Worm (Caenorhabditis elegans) whole organism, young adult: ENCODE data around the gene nhx-5.
A peak's percentile ranks its signal among the peaks of the same experiment; 100 is the strongest.

Experiments used
- B0035.1 ChIP-seq: sonication (generic microtip); optimal IDR thresholded peaks from 2 replicates; lab custom pipeline; 2016; ENCODE audit warnings: missing genetic modification characterization, mild to moderate bottlenecking, missing compliant biosample characterization, missing genotype, missing genetic modification reagents
- B0336.3 ChIP-seq: fragments of 200-800 bp; sonication (Bioruptor generic); IDR thresholded peaks from 2 replicates; pipeline ENCODE4 v1.3.6; 2022; ENCODE audit warnings: missing genetic modification characterization, missing compliant biosample characterization
- C06A6.2 ChIP-seq: fragments of 200-800 bp; sonication (Bioruptor generic); conservative IDR thresholded peaks from 2 replicates; pipeline ENCODE4 v1.3.6; 2022; ENCODE audit warnings: missing genetic modification characterization, missing compliant biosample characterization
- F49E8.2 ChIP-seq: sonication (generic microtip); optimal IDR thresholded peaks from 3 replicates; lab custom pipeline; 2017; ENCODE audit warnings: missing genetic modification characterization, mild to moderate bottlenecking, missing compliant biosample characterization, antibody characterized with exemption, moderate library complexity; ENCODE audit not compliant: insufficient read depth
- F52B5.7 ChIP-seq: sonication (generic microtip); optimal IDR thresholded peaks from 2 replicates; lab custom pipeline; 2016; ENCODE audit warnings: mild to moderate bottlenecking, missing genetic modification characterization, missing compliant biosample characterization
- F57A8.1 ChIP-seq: fragments of 200-800 bp; sonication (Bioruptor generic); optimal IDR thresholded peaks from 2 replicates; lab custom pipeline; 2018; ENCODE audit warnings: mild to moderate bottlenecking, missing genetic modification characterization, moderate library complexity, missing compliant biosample characterization
- F57C9.4 ChIP-seq: sonication (generic microtip); optimal IDR thresholded peaks from 2 replicates; lab custom pipeline; 2017; ENCODE audit warnings: mild to moderate bottlenecking, missing genetic modification characterization, missing compliant biosample characterization
- K11D2.4 ChIP-seq: fragments of 200-800 bp; sonication (Bioruptor generic); IDR thresholded peaks from 2 replicates; pipeline ENCODE4 v1.3.6; 2022; ENCODE audit warnings: missing genetic modification reagents, missing genetic modification characterization, missing compliant biosample characterization
- T07F8.4 ChIP-seq: sonication (generic microtip); optimal IDR thresholded peaks from 2 replicates; lab custom pipeline; 2016; ENCODE audit warnings: mild to moderate bottlenecking, missing genetic modification characterization, moderate library complexity, missing compliant biosample characterization
- T26A5.8 ChIP-seq: sonication (generic microtip); optimal IDR thresholded peaks from 2 replicates; lab custom pipeline; 2016; ENCODE audit warnings: missing genetic modification characterization, missing compliant biosample characterization
- Y67H2A.10 ChIP-seq: fragments of 200-800 bp; sonication (Bioruptor generic); conservative IDR thresholded peaks from 2 replicates; pipeline ENCODE4 v1.3.6; 2022; ENCODE audit warnings: missing genetic modification reagents, missing genetic modification characterization, missing compliant biosample characterization
- akir-1 ChIP-seq: fragments of 200-800 bp; sonication (Bioruptor generic); optimal IDR thresholded peaks from 2 replicates; lab custom pipeline; 2018; ENCODE audit warnings: mild to moderate bottlenecking, missing genetic modification characterization, moderate library complexity, missing compliant biosample characterization
- attf-6 ChIP-seq: fragments of 200-800 bp; sonication (Bioruptor generic); IDR thresholded peaks from 2 replicates; pipeline ENCODE4 v1.3.6; 2022; ENCODE audit warnings: missing genetic modification reagents, missing genetic modification characterization, missing compliant biosample characterization
- bed-1 ChIP-seq: fragments of 200-800 bp; sonication (Bioruptor generic); IDR thresholded peaks from 2 replicates; pipeline ENCODE4 v1.3.6; 2022; ENCODE audit warnings: missing genetic modification reagents, missing genetic modification characterization, missing compliant biosample characterization
- ceh-100 ChIP-seq: fragments of 200-800 bp; sonication (Bioruptor generic); IDR thresholded peaks from 2 replicates; pipeline ENCODE4 v1.3.6; 2022; ENCODE audit warnings: missing genetic modification reagents, missing genetic modification characterization, missing compliant biosample characterization
- ceh-27 ChIP-seq: fragments of 200-800 bp; sonication (Bioruptor generic); optimal IDR thresholded peaks from 2 replicates; lab custom pipeline; 2018; ENCODE audit warnings: mild to moderate bottlenecking, missing genetic modification characterization, moderate library complexity, missing compliant biosample characterization
- ceh-40 ChIP-seq: fragments of 200-800 bp; sonication (Bioruptor generic); IDR thresholded peaks from 2 replicates; pipeline ENCODE4 v1.3.6; 2022; ENCODE audit warnings: missing genetic modification characterization, missing compliant biosample characterization
- die-1 ChIP-seq: sonication (generic microtip); optimal IDR thresholded peaks from 2 replicates; lab custom pipeline; 2016; ENCODE audit warnings: missing genotype, mild to moderate bottlenecking, missing genetic modification characterization, missing compliant biosample characterization
- efl-1 ChIP-seq: fragments of 150-350 bp; optimal IDR thresholded peaks from 2 replicates; lab custom pipeline; 2014; ENCODE audit warnings: missing biosample characterization, missing genetic modification reagents, missing genetic modification characterization
- ekl-4 ChIP-seq: fragments of 200-800 bp; sonication (Bioruptor generic); IDR thresholded peaks from 2 replicates; pipeline ENCODE4 v1.3.6; 2022; ENCODE audit warnings: missing genetic modification reagents, missing genetic modification characterization, missing compliant biosample characterization
- gei-17 ChIP-seq: fragments of 200-800 bp; sonication (Bioruptor generic); optimal IDR thresholded peaks from 2 replicates; lab custom pipeline; 2018; ENCODE audit warnings: mild to moderate bottlenecking, missing genetic modification characterization, missing compliant biosample characterization
- hlh-26 ChIP-seq: fragments of 200-800 bp; sonication (Bioruptor generic); conservative IDR thresholded peaks from 2 replicates; pipeline ENCODE4 v1.3.6; 2022; ENCODE audit warnings: missing genetic modification reagents, missing genetic modification characterization, missing compliant biosample characterization
- hmg-1.2 ChIP-seq: fragments of 200-800 bp; sonication (Bioruptor generic); IDR thresholded peaks from 2 replicates; pipeline ENCODE4 v1.3.6; 2022; ENCODE audit warnings: missing genetic modification reagents, missing genetic modification characterization, missing compliant biosample characterization
- let-526 ChIP-seq: fragments of 200-800 bp; sonication (Bioruptor generic); IDR thresholded peaks from 2 replicates; pipeline ENCODE4 v1.3.6; 2022; ENCODE audit warnings: missing genetic modification reagents, missing genetic modification characterization, missing compliant biosample characterization
- let-607 ChIP-seq, 2 experiments: fragments of 200-800 bp in 1 of 2; sonication (Bioruptor generic) in 1 of 2; sonication (generic microtip) in 1 of 2; optimal IDR thresholded peaks; 2 replicates each; lab custom pipeline; 2016 to 2018; ENCODE audit warnings: mild to moderate bottlenecking in 2 of 2, missing compliant biosample characterization in 2 of 2, missing genetic modification characterization in 2 of 2, moderate library complexity in 2 of 2, missing genotype in 1 of 2
- lin-35 ChIP-seq, 3 experiments: fragments of 150-350 bp in 2 of 3; sonication (generic microtip) in 1 of 3; optimal IDR thresholded peaks; 2 replicates each; lab custom pipeline; 2014 to 2018; ENCODE audit warnings: missing biosample characterization in 3 of 3, missing genetic modification characterization in 3 of 3, missing genetic modification reagents in 3 of 3
- lin-54 ChIP-seq: fragments of 200-800 bp; sonication (Bioruptor generic); optimal IDR thresholded peaks from 2 replicates; lab custom pipeline; 2018; ENCODE audit warnings: mild to moderate bottlenecking, missing genetic modification characterization, missing compliant biosample characterization
- lir-1 ChIP-seq: fragments of 200-800 bp; sonication (Bioruptor generic); conservative IDR thresholded peaks from 2 replicates; pipeline ENCODE4 v1.3.6; 2022; ENCODE audit warnings: missing genetic modification reagents, missing genetic modification characterization, missing compliant biosample characterization
- lsl-1 ChIP-seq: fragments of 200-800 bp; sonication (Bioruptor generic); optimal IDR thresholded peaks from 2 replicates; lab custom pipeline; 2018; ENCODE audit warnings: mild to moderate bottlenecking, missing genetic modification characterization, moderate library complexity, missing compliant biosample characterization
- madf-8 ChIP-seq: fragments of 200-800 bp; sonication (Bioruptor generic); conservative IDR thresholded peaks from 2 replicates; pipeline ENCODE4 v1.3.6; 2022; ENCODE audit warnings: missing genetic modification reagents, missing genetic modification characterization, missing compliant biosample characterization
- mel-28 ChIP-seq: sonication (generic microtip); optimal IDR thresholded peaks from 2 replicates; lab custom pipeline; 2016; ENCODE audit warnings: borderline replicate concordance, mild to moderate bottlenecking, missing genetic modification characterization, missing compliant biosample characterization
- mes-4 ChIP-seq: sonication (generic microtip); optimal IDR thresholded peaks from 2 replicates; lab custom pipeline; 2016; ENCODE audit warnings: missing genotype, missing genetic modification characterization, missing compliant biosample characterization
- nhr-179 ChIP-seq: sonication (generic microtip); optimal IDR thresholded peaks from 2 replicates; lab custom pipeline; 2016; ENCODE audit warnings: mild to moderate bottlenecking, missing genetic modification characterization, missing compliant biosample characterization
- nhr-90 ChIP-seq: sonication (generic microtip); optimal IDR thresholded peaks from 2 replicates; lab custom pipeline; 2016; ENCODE audit warnings: missing genotype, mild to moderate bottlenecking, missing genetic modification characterization, missing compliant biosample characterization
- pbrm-1 ChIP-seq: fragments of 200-800 bp; sonication (Bioruptor generic); IDR thresholded peaks from 2 replicates; pipeline ENCODE4 v1.3.6; 2022; ENCODE audit warnings: missing genetic modification reagents, missing genetic modification characterization, missing compliant biosample characterization
- pha-4 ChIP-seq: fragments of 150-350 bp; sonication (generic microtip); optimal IDR thresholded peaks from 2 replicates; lab custom pipeline; 2014; ENCODE audit warnings: missing biosample characterization, missing genetic modification reagents, missing genetic modification characterization
- rec-8 ChIP-seq, 2 experiments: sonication (generic microtip); optimal IDR thresholded peaks; 2 replicates each; lab custom pipeline; 2016; ENCODE audit warnings: mild to moderate bottlenecking in 2 of 2, missing genetic modification characterization in 2 of 2, missing genetic modification reagents in 2 of 2, missing genotype in 2 of 2, missing biosample characterization in 1 of 2, missing compliant biosample characterization in 1 of 2, moderate library complexity in 1 of 2
- rpc-1 ChIP-seq, 2 experiments: fragments of 150-350 bp in 1 of 2; sonication (generic microtip) in 1 of 2; optimal IDR thresholded peaks; 2 replicates each; lab custom pipeline; 2014 to 2018; ENCODE audit warnings: missing biosample characterization in 1 of 2, missing genetic modification characterization in 1 of 2, missing genetic modification reagents in 1 of 2, missing genotype in 1 of 2
- sdz-38 ChIP-seq: sonication (generic microtip); optimal IDR thresholded peaks from 2 replicates; lab custom pipeline; 2016; ENCODE audit warnings: missing genotype, missing genetic modification characterization, missing compliant biosample characterization
- snpc-3.4 ChIP-seq: sonication (generic microtip); optimal IDR thresholded peaks from 2 replicates; lab custom pipeline; 2017; ENCODE audit warnings: missing genetic modification characterization, mild to moderate bottlenecking, missing compliant biosample characterization, antibody characterized with exemption, moderate library complexity, missing genotype, missing genetic modification reagents
- somi-1 ChIP-seq: fragments of 200-800 bp; sonication (Bioruptor generic); optimal IDR thresholded peaks from 2 replicates; lab custom pipeline; 2018; ENCODE audit warnings: mild to moderate bottlenecking, missing genetic modification characterization, missing compliant biosample characterization
- tbx-9 ChIP-seq: sonication (generic microtip); optimal IDR thresholded peaks from 2 replicates; lab custom pipeline; 2016; ENCODE audit warnings: borderline replicate concordance, missing genetic modification characterization, inconsistent platforms, missing compliant biosample characterization
- unc-62 ChIP-seq: fragments of 150-350 bp; optimal IDR thresholded peaks from 2 replicates; lab custom pipeline; 2014; ENCODE audit warnings: missing biosample characterization, missing genetic modification reagents, missing genetic modification characterization
- xnd-1 ChIP-seq: sonication (generic microtip); optimal IDR thresholded peaks from 2 replicates; lab custom pipeline; 2016; ENCODE audit warnings: missing genotype, missing genetic modification reagents, missing genetic modification characterization, missing compliant biosample characterization
- zfh-2 ChIP-seq: fragments of 200-800 bp; sonication (Bioruptor generic); conservative IDR thresholded peaks from 2 replicates; pipeline ENCODE4 v1.3.6; 2022; ENCODE audit warnings: missing genetic modification reagents, missing genetic modification characterization, missing compliant biosample characterization
- ztf-22 ChIP-seq: fragments of 200-800 bp; sonication (Bioruptor generic); optimal IDR thresholded peaks from 2 replicates; lab custom pipeline; 2018; ENCODE audit warnings: mild to moderate bottlenecking, missing genetic modification characterization, moderate library complexity, missing compliant biosample characterization

nhx-5 gene

DNA sequence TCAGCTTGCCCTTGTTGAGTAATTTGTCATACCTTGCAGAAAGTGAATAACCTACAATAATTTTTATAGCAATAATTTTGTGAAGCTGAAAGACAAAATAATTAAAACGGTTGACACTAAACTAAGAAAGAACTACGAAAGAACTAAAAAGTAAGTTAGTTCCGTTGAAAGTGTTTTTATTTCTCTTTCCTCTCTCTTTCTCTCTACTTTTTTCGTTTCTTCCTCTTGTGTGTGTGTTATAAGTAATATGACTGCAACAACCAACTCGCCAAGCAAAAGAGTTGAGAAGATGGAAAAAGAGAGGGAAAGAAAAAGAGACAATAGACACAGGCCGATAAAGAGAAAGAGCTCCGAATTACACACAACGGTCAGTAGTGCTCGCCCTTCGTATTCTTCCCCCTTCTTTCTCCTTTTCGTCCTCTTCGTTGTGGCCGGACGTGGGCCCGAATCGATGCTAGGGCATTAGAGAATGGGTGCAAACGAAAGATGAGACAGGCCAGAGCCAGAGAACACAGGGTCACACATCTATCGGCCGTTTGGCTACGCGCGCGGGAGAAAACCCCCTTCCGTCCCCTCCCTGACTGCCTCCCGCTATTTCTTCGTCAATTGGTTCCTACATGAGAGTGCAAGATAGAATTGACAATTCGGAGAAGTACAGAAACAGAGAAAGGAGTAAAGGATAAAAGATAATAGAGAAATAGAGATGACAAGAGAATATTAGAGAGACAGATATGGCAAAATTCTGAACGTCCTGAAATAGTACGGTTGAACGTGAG lies 21.4 kb upstream of the nhx-5 start, which contains the start of gene syd-2 (continued):
- TF ChIP-seq lsl-1 (GFP tag; lab: Kevin White, UChicago) (no peak), lin-35 (GFP tag; optimal IDR thresholded peaks at IDR 0.05; lab: Kevin White, UChicago) (peak in 1 of 3 experiments; percentile 11), unc-62 (GFP tag; lab: Kevin White, UChicago) (no peak), rpc-1 (optimal IDR thresholded peaks at IDR 0.05; lab: Kevin White, UChicago) (no peak), rpc-1 (tag; optimal IDR thresholded peaks at IDR 0.05; lab: Kevin White, UChicago) (no peak), efl-1 (GFP tag; lab: Kevin White, UChicago) (no peak), pbrm-1 (peak; percentile 32; the same call in 1 of the 2 replicates), mel-28 (tag; lab: Kevin White, UChicago) (no peak), ztf-22 (no peak), ceh-100 (GFP tag; lab: Robert Waterston, UW) (no peak), attf-6 (GFP tag; lab: Robert Waterston, UW) (no peak), madf-8 (GFP tag; lab: Robert Waterston, UW) (no peak), somi-1 (GFP tag; lab: Kevin White, UChicago) (peak; percentile 75), nhr-90 (tag; lab: Kevin White, UChicago) (no peak), lir-1 (GFP tag; lab: Robert Waterston, UW) (0 out of 2 replicates have a peak, but pooled peaks have one; percentile 32), akir-1 (GFP tag; lab: Kevin White, UChicago) (no peak), T26A5.8 (tag; lab: Kevin White, UChicago) (no peak), sdz-38 (tag; lab: Kevin White, UChicago) (no peak), hmg-1.2 (GFP tag; lab: Robert Waterston, UW) (peak; percentile 39; the same call in 1 of the 2 replicates), K11D2.4 (GFP tag; lab: Robert Waterston, UW) (peak; percentile 35; the same call in 1 of the 2 replicates), gei-17 (no peak), Y67H2A.10 (GFP tag; lab: Robert Waterston, UW) (no peak), let-526 (GFP tag; lab: Robert Waterston, UW) (0 out of 2 replicates have a peak, but pooled peaks have one; percentile 19), C06A6.2 (no peak), hlh-26 (GFP tag; lab: Robert Waterston, UW) (no peak), tbx-9 (tag; lab: Kevin White, UChicago) (no peak), ekl-4 (0 out of 2 replicates have a peak, but pooled peaks have one; percentile 20), mes-4 (tag; lab: Kevin White, UChicago) (no peak), F57C9.4 (tag; lab: Kevin White, UChicago) (no peak), rec-8 (tag; optimal IDR thresholded peaks at IDR 0.05; lab: Kevin White, UChicago) (no peak), B0035.1 (tag; lab: Kevin White, UChicago) (no peak), B0336.3 (GFP tag; lab: Robert Waterston, UW) (no peak), lin-54 (GFP tag; lab: Kevin White, UChicago) (no peak), F57A8.1 (GFP tag; lab: Kevin White, UChicago) (no peak), F52B5.7 (tag; lab: Kevin White, UChicago) (no peak), F49E8.2 (tag; lab: Kevin White, UChicago) (no peak), nhr-179 (tag; lab: Kevin White, UChicago) (no peak), pha-4 (tag; lab: Kevin White, UChicago) (no peak), zfh-2 (GFP tag; lab: Robert Waterston, UW) (peak; percentile 98), snpc-3.4 (no peak), xnd-1 (tag; lab: Kevin White, UChicago) (no peak), let-607 (tag; optimal IDR thresholded peaks at IDR 0.05; lab: Kevin White, UChicago) (no peak), T07F8.4 (tag; lab: Kevin White, UChicago) (no peak), ceh-40 (no peak), die-1 (tag; lab: Kevin White, UChicago) (peak; percentile 22), ceh-27 (GFP tag; lab: Kevin White, UChicago) (peak; percentile 56), bed-1 (no peak)
